Worm (Caenorhabditis elegans) whole organism, late embryonic: ENCODE data around the gene tbc-1.

ENCODE experiments used
- ama-1 ChIP-seq: fragments of 150-350 bp; optimal IDR thresholded peaks from 2 replicates; lab custom pipeline; 2014
- ceh-14 ChIP-seq: sonication (generic microtip); optimal IDR thresholded peaks from 2 replicates; lab custom pipeline; 2016; ENCODE audit warnings: missing genotype, missing genetic modification characterization, missing compliant biosample characterization
- hlh-6 ChIP-seq: sonication (generic microtip); optimal IDR thresholded peaks from 2 replicates; lab custom pipeline; 2016; ENCODE audit warnings: missing genotype, missing genetic modification characterization, missing compliant biosample characterization

- TF ChIP-seq ceh-14 (tag; lab: Kevin White, UChicago) (no peak), ama-1 (lab: Kevin White, UChicago) (no peak), hlh-6 (tag; lab: Kevin White, UChicago) (no peak)
These were observed 32.4 kb upstream of the tbc-1 start for ce11 chrX:14938188-14938587.
